Worm (Caenorhabditis elegans): Measurements from ENCODE around the gene F25E5.1.
"Not testable (repeated sequence)": the region's sequence is repeated elsewhere in the genome, so short reads cannot be mapped to it uniquely, and the experiment has no call there.

DNA sequence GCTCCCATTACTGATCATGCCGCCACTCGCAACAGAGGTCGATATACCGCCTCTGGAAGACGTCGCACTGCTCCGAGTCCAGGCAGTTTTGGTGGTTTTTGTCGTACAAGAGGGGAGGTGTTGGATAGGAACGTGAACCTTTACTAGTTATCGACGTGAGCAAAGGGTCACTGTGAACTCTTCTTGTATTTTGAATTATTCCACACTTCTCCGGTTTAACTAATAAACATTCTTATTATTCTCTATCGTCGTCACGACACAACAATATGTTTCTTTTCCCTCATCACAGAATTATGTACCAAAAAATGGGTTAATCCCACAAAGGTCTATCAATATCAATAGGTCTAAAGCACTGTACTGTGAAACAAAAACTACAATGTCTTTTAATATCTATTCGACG lies 45.8 kb downstream of the F25E5.1 start, which contains the start of gene nhr-171:
- not testable (repeated sequence) for TF ChIP-seq ama-1 (optimal IDR thresholded peaks at IDR 0.05); ets-5 (GFP tag; IDR thresholded peaks at IDR 0.05); nhr-28 (tag; optimal IDR thresholded peaks at IDR 0.05); rnt-1 (tag; optimal IDR thresholded peaks at IDR 0.05); zag-1 (tag; optimal IDR thresholded peaks at IDR 0.05)

All from whole organism, L1 larva.